Fruit fly (Drosophila melanogaster) S2 (cell line): ENCODE results near the gene CG43897.

Experiments used
- CG8478 ChIP-seq: fragments of >200 bp; optimal IDR thresholded peaks from 2 replicates; lab custom pipeline; 2018
- CTCF ChIP-seq, 2 experiments: fragments of >200 bp; optimal IDR thresholded peaks; 2 replicates each; lab custom pipeline; 2018

DNA sequence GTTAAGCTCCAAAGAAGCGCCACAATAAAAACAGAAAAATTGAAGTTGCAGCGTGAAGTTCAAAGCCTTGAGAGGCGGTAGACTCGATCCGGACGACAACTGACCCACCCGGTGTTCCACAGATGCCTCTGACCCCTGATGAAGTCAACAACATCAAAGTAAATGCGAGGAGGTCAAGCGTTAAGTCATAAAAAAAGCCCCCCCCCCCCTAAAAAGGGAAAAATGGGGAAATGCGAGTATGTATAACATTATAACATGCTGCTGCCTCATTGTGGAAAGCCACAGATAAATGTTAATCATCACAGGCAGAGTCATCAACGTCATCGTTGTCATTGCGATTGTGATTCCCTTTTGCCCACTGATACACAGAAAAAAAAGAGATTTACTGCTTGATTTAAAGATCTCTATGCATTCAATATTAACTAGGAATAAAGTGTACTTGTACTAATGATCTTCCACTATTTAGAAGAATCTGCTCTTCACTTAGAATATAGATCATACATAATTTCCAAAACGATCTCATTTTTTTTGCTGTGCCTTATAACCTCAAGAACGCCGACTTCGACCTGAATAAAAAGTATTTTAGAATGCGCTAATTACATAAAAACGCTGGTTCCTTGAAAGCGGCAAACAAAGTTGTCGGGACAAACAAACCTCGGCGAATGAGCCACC, 37.5 kb downstream of the CG43897 start:
- TF ChIP-seq CTCF (optimal IDR thresholded peaks at IDR 0.05; lab: Kevin White, UChicago): no peak
- no peak for TF ChIP-seq CG8478 (lab: Kevin White, UChicago)
